Fruit fly (Drosophila melanogaster): ENCODE results near the gene Tpi.

- TF ChIP-seq MESR4 (GFP tag; optimal IDR thresholded peaks at IDR 0.05) (no peak), Sin3A (optimal IDR thresholded peaks at IDR 0.05) (no peak), CG6854 (GFP tag; optimal IDR thresholded peaks at IDR 0.05) (no peak), HLH4C (GFP tag; IDR thresholded peaks at IDR 0.05; ENCODE audit: partially characterized antibody) (no peak), CG15696 (tag; optimal IDR thresholded peaks at IDR 0.05) (no peak), insv (GFP tag; optimal IDR thresholded peaks at IDR 0.05) (no peak), tll (GFP tag; optimal IDR thresholded peaks at IDR 0.05) (no peak)
Observed at dm6 chr3R:30107718-30108117, 26.7 kb downstream of the Tpi start.
